Worm (Caenorhabditis elegans) whole organism, midembryonic: ENCODE data around the gene VC5.2.

Experiments
- cog-1 ChIP-seq: sonication (generic microtip); optimal IDR thresholded peaks from 2 replicates; lab custom pipeline; 2016; ENCODE audit warnings: missing genetic modification characterization, missing compliant biosample characterization
- flt-1 ChIP-seq: fragments of 200-800 bp; sonication (Bioruptor generic); IDR thresholded peaks from 2 replicates; pipeline ENCODE4 v1.3.6; 2022; ENCODE audit warnings: missing genetic modification characterization, missing compliant biosample characterization
- klf-2 ChIP-seq: fragments of 200-800 bp; sonication (Bioruptor generic); conservative IDR thresholded peaks from 2 replicates; pipeline ENCODE4 v1.3.6; 2022; ENCODE audit warnings: missing genetic modification reagents, missing genetic modification characterization, missing compliant biosample characterization
- med-1 ChIP-seq: sonication (generic microtip); optimal IDR thresholded peaks from 2 replicates; lab custom pipeline; 2017; ENCODE audit warnings: missing genetic modification characterization, mild to moderate bottlenecking, missing compliant biosample characterization, antibody characterized with exemption, missing genetic modification reagents; ENCODE audit not compliant: insufficient read depth
- ref-1 ChIP-seq: fragments of 200-800 bp; sonication (Bioruptor generic); conservative IDR thresholded peaks from 2 replicates; pipeline ENCODE4 v1.3.6; 2022; ENCODE audit warnings: missing genetic modification reagents, missing genetic modification characterization, missing compliant biosample characterization
- tab-1 ChIP-seq: fragments of 200-800 bp; sonication (Bioruptor generic); IDR thresholded peaks from 2 replicates; pipeline ENCODE4 v1.3.6; 2022; ENCODE audit warnings: missing genetic modification characterization, missing compliant biosample characterization
- ztf-29 ChIP-seq: fragments of 200-800 bp; sonication (Bioruptor generic); IDR thresholded peaks from 2 replicates; pipeline ENCODE4 v1.3.6; 2022; ENCODE audit warnings: missing genetic modification reagents, missing genetic modification characterization, missing compliant biosample characterization

DNA sequence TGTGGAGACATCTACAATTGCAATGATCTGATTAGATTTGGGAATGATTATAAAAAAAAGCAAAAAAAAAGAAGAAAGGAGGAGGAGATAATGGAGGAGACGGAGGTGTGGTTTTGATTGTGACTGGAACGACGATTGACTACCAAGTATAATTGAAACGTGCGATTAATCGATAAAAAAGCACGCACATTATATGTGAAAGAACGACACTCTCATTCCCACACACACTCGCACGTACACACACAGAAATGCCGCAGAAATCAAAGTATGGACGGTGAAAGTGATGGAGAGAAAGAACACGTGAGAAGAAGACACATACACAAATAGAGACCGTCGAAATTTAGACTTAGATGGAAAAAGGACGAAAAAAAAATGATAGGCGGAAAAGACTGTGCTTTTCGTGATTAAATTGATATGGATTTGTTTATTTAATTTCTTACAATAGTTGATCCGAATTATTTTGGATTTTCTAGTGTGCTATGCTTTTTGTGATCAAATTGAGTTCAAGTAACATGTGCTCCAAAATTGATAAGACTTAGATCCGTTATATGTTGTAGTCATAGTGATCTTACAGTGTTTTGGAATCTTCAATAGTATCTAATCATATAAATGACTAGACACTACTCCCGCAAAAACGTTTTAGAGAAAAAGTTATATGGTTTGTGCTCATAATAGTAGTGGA is 8.1 kb downstream of the VC5.2 start, which contains the start of gene nhr-135:
- TF ChIP-seq med-1: no peak
- TF ChIP-seq ref-1: no peak
- TF ChIP-seq ztf-29 (GFP tag; lab: Robert Waterston, UW): no peak
- no peak for TF ChIP-seq cog-1 (tag; lab: Kevin White, UChicago)
- TF ChIP-seq flt-1 (GFP tag; lab: Robert Waterston, UW): no peak
- TF ChIP-seq tab-1 (GFP tag; lab: Robert Waterston, UW): no peak
- TF ChIP-seq klf-2: no peak
